Worm (Caenorhabditis elegans) whole organism, early embryonic: ENCODE results near the gene Y17G9B.2.

Source experiments
- B0310.2 ChIP-seq: sonication (generic microtip); optimal IDR thresholded peaks from 2 replicates; lab custom pipeline; 2016; ENCODE audit warnings: mild to moderate bottlenecking, missing genetic modification characterization, missing compliant biosample characterization
- F13C5.2 ChIP-seq: sonication (generic microtip); optimal IDR thresholded peaks from 2 replicates; lab custom pipeline; 2017; ENCODE audit warnings: mild to moderate bottlenecking, missing genetic modification characterization, inconsistent platforms, missing compliant biosample characterization
- aly-1 ChIP-seq: sonication (generic microtip); optimal IDR thresholded peaks from 2 replicates; lab custom pipeline; 2016; ENCODE audit warnings: missing genetic modification characterization, missing compliant biosample characterization
- ama-1 ChIP-seq: fragments of 150-350 bp; optimal IDR thresholded peaks from 2 replicates; lab custom pipeline; 2014
- ceh-13 ChIP-seq: fragments of 200-800 bp; sonication (Bioruptor generic); optimal IDR thresholded peaks from 2 replicates; lab custom pipeline; 2018; ENCODE audit warnings: mild to moderate bottlenecking, missing genetic modification characterization, missing compliant biosample characterization
- ets-7 ChIP-seq: sonication (generic microtip); optimal IDR thresholded peaks from 2 replicates; lab custom pipeline; 2016; ENCODE audit warnings: missing genotype, missing genetic modification characterization, missing compliant biosample characterization
- flt-1 ChIP-seq: fragments of 200-800 bp; sonication (Bioruptor generic); IDR thresholded peaks from 2 replicates; pipeline ENCODE4 v1.3.6; 2022; ENCODE audit warnings: missing genetic modification characterization, missing compliant biosample characterization
- hmbx-1 ChIP-seq: sonication (generic microtip); optimal IDR thresholded peaks from 2 replicates; lab custom pipeline; 2016; ENCODE audit warnings: mild to moderate bottlenecking, missing genetic modification characterization, missing compliant biosample characterization
- hmg-4 ChIP-seq: fragments of 200-800 bp; sonication (Bioruptor generic); optimal IDR thresholded peaks from 2 replicates; lab custom pipeline; 2018; ENCODE audit warnings: mild to moderate bottlenecking, missing genetic modification characterization, missing compliant biosample characterization
- hnd-1 ChIP-seq: sonication (generic microtip); optimal IDR thresholded peaks from 2 replicates; lab custom pipeline; 2016; ENCODE audit warnings: missing genetic modification characterization, missing compliant biosample characterization
- scrt-1 ChIP-seq: fragments of 200-800 bp; sonication (Bioruptor generic); IDR thresholded peaks from 2 replicates; pipeline ENCODE4 v1.3.6; 2022; ENCODE audit warnings: missing genetic modification characterization, missing compliant biosample characterization
- sea-1 ChIP-seq: fragments of 200-800 bp; sonication (Bioruptor generic); conservative IDR thresholded peaks from 2 replicates; pipeline ENCODE4 v1.3.6; 2022; ENCODE audit warnings: missing genetic modification characterization, missing compliant biosample characterization
- tbx-11 ChIP-seq: fragments of 200-800 bp; sonication (Bioruptor generic); IDR thresholded peaks from 2 replicates; pipeline ENCODE4 v1.3.6; 2022; ENCODE audit warnings: missing genetic modification characterization, missing compliant biosample characterization
- tbx-37 ChIP-seq: fragments of 200-800 bp; sonication (Bioruptor generic); conservative IDR thresholded peaks from 2 replicates; pipeline ENCODE4 v1.3.6; 2022; ENCODE audit warnings: missing genetic modification reagents, missing genetic modification characterization, missing compliant biosample characterization

DNA sequence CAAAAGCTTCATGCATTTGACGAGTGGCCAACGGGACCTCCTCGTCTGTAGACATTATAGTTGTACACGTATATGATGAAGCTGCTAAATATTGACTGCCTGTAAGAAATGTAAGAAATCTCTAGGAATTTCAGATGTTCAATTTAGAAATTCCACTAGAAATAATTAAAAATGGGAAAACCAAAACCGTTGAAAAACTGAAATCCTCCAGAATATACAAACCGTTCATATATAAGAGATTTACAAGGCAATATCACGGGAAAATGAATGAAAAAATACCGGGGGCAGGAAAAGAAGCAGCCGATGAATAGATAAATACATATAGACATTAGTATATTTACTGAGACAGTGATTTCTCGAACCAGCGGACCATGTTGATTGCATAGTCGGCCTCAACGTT lies 38.5 kb downstream of the Y17G9B.2 start, which contains the start of gene dpf-7:
- TF ChIP-seq ama-1 (lab: Kevin White, UChicago) (no peak), hnd-1 (tag; lab: Kevin White, UChicago) (no peak), ceh-13 (GFP tag; lab: Kevin White, UChicago) (no peak), sea-1 (GFP tag; lab: Robert Waterston, UW) (no peak), flt-1 (GFP tag; lab: Robert Waterston, UW) (no peak), scrt-1 (GFP tag; lab: Robert Waterston, UW) (no peak), tbx-37 (GFP tag; lab: Robert Waterston, UW) (no peak), ets-7 (no peak), B0310.2 (tag; lab: Kevin White, UChicago) (no peak), hmg-4 (no peak), tbx-11 (GFP tag; lab: Robert Waterston, UW) (no peak), hmbx-1 (tag; lab: Kevin White, UChicago) (no peak), F13C5.2 (tag; lab: Kevin White, UChicago) (no peak), aly-1 (tag; lab: Kevin White, UChicago) (no peak)
